Worm (Caenorhabditis elegans) whole organism, L1 larva: ENCODE measurements around the gene lgc-44.

Source experiments
- C04F5.9 ChIP-seq: sonication (generic microtip); optimal IDR thresholded peaks from 2 replicates; lab custom pipeline; 2016; ENCODE audit warnings: missing genetic modification characterization, missing compliant biosample characterization
- C16A3.4 ChIP-seq: fragments of 150-350 bp; optimal IDR thresholded peaks from 2 replicates; lab custom pipeline; 2014; ENCODE audit warnings: missing biosample characterization, missing genetic modification characterization
- C34B4.2 ChIP-seq: sonication (generic microtip); optimal IDR thresholded peaks from 2 replicates; lab custom pipeline; 2017; ENCODE audit warnings: mild to moderate bottlenecking, missing genetic modification characterization, missing compliant biosample characterization
- F16B12.6 ChIP-seq: fragments of 150-350 bp; optimal IDR thresholded peaks from 2 replicates; lab custom pipeline; 2014; ENCODE audit warnings: missing biosample characterization, missing genetic modification characterization
- aha-1 ChIP-seq: fragments of 150-350 bp; optimal IDR thresholded peaks from 2 replicates; lab custom pipeline; 2014; ENCODE audit warnings: missing biosample characterization, missing genetic modification characterization
- ama-1 ChIP-seq: fragments of 150-350 bp; optimal IDR thresholded peaks from 2 replicates; lab custom pipeline; 2014
- ceh-63 ChIP-seq: fragments of 200-800 bp; sonication (Bioruptor generic); optimal IDR thresholded peaks from 2 replicates; lab custom pipeline; 2018; ENCODE audit warnings: mild to moderate bottlenecking, missing genetic modification characterization, missing compliant biosample characterization
- ceh-8 ChIP-seq: fragments of 200-800 bp; sonication (Bioruptor generic); optimal IDR thresholded peaks from 2 replicates; lab custom pipeline; 2018; ENCODE audit warnings: mild to moderate bottlenecking, missing genetic modification characterization, moderate library complexity, missing compliant biosample characterization
- ceh-82 ChIP-seq, 3 experiments: fragments of 150-350 bp in 1 of 3; sonication (generic microtip) in 2 of 3; optimal IDR thresholded peaks; 2 replicates each; lab custom pipeline; 2014 to 2017; ENCODE audit warnings: missing biosample characterization in 3 of 3, missing genetic modification characterization in 3 of 3
- ceh-88 ChIP-seq: fragments of 200-800 bp; sonication (Bioruptor generic); IDR thresholded peaks from 2 replicates; pipeline ENCODE4 v1.3.6; 2022; ENCODE audit warnings: missing genetic modification characterization, missing compliant biosample characterization
- ces-1 ChIP-seq: fragments of 150-350 bp; optimal IDR thresholded peaks from 2 replicates; lab custom pipeline; 2014; ENCODE audit warnings: missing biosample characterization, missing genetic modification reagents, missing genetic modification characterization
- dpl-1 ChIP-seq, 3 experiments: fragments of 150-350 bp in 2 of 3; sonication (generic microtip) in 1 of 3; optimal IDR thresholded peaks; 2 replicates each; lab custom pipeline; 2014 to 2017; ENCODE audit warnings: missing biosample characterization in 3 of 3, missing genetic modification characterization in 3 of 3, missing genetic modification reagents in 3 of 3
- dsc-1 ChIP-seq: sonication (generic microtip); optimal IDR thresholded peaks from 2 replicates; lab custom pipeline; 2016; ENCODE audit warnings: mild to moderate bottlenecking, missing genetic modification characterization, missing compliant biosample characterization
- egl-13 ChIP-seq: sonication (generic microtip); optimal IDR thresholded peaks from 2 replicates; lab custom pipeline; 2016; ENCODE audit warnings: missing genotype, missing genetic modification reagents, missing genetic modification characterization, missing compliant biosample characterization
- elt-2 ChIP-seq: sonication (generic microtip); optimal IDR thresholded peaks from 2 replicates; lab custom pipeline; 2016; ENCODE audit warnings: missing genetic modification characterization, mild to moderate bottlenecking, inconsistent platforms, missing compliant biosample characterization, missing genetic modification reagents
- fkh-10 ChIP-seq: sonication (generic microtip); optimal IDR thresholded peaks from 2 replicates; lab custom pipeline; 2017; ENCODE audit warnings: missing biosample characterization, missing genetic modification reagents, missing genetic modification characterization
- fkh-4 ChIP-seq: sonication (generic microtip); optimal IDR thresholded peaks from 2 replicates; lab custom pipeline; 2016; ENCODE audit warnings: missing compliant biosample characterization, missing genetic modification characterization, borderline replicate concordance
- fkh-8 ChIP-seq: sonication (generic microtip); optimal IDR thresholded peaks from 2 replicates; lab custom pipeline; 2016; ENCODE audit warnings: mild to moderate bottlenecking, missing genetic modification characterization, missing compliant biosample characterization
- fos-1 ChIP-seq: fragments of 150-350 bp; optimal IDR thresholded peaks from 2 replicates; lab custom pipeline; 2014; ENCODE audit warnings: missing biosample characterization, missing genetic modification characterization
- grh-1 ChIP-seq: fragments of 200-800 bp; sonication (Bioruptor generic); IDR thresholded peaks from 2 replicates; pipeline ENCODE4 v1.3.6; 2022; ENCODE audit warnings: missing genetic modification reagents, missing genetic modification characterization, missing compliant biosample characterization
- hlh-17 ChIP-seq: fragments of 200-800 bp; sonication (Bioruptor generic); optimal IDR thresholded peaks from 2 replicates; lab custom pipeline; 2018; ENCODE audit warnings: missing genetic modification characterization, mild to moderate bottlenecking, missing compliant biosample characterization, moderate library complexity, borderline replicate concordance
- hlh-4 ChIP-seq: sonication (generic microtip); optimal IDR thresholded peaks from 2 replicates; lab custom pipeline; 2016; ENCODE audit warnings: mild to moderate bottlenecking, missing genetic modification characterization, missing compliant biosample characterization
- irx-1 ChIP-seq: sonication (generic microtip); optimal IDR thresholded peaks from 2 replicates; lab custom pipeline; 2016; ENCODE audit warnings: missing genetic modification characterization, missing compliant biosample characterization
- lin-14 ChIP-seq: fragments of 200-800 bp; sonication (Bioruptor generic); optimal IDR thresholded peaks from 2 replicates; lab custom pipeline; 2018; ENCODE audit warnings: mild to moderate bottlenecking, missing genetic modification characterization, moderate library complexity, missing compliant biosample characterization
- lin-35 ChIP-seq, 2 experiments: fragments of 150-350 bp; optimal IDR thresholded peaks; 2 replicates each; lab custom pipeline; 2014; ENCODE audit warnings: missing biosample characterization in 2 of 2, missing genetic modification characterization in 2 of 2, missing genetic modification reagents in 2 of 2
- lin-39 ChIP-seq: fragments of 150-350 bp; optimal IDR thresholded peaks from 2 replicates; lab custom pipeline; 2014; ENCODE audit warnings: missing biosample characterization, missing genetic modification reagents, missing genetic modification characterization
- lir-3 ChIP-seq: sonication (generic microtip); optimal IDR thresholded peaks from 2 replicates; lab custom pipeline; 2016; ENCODE audit warnings: mild to moderate bottlenecking, missing genetic modification characterization, moderate library complexity, missing compliant biosample characterization; ENCODE audit not compliant: poor library complexity
- lsy-2 ChIP-seq, 2 experiments: fragments of 150-350 bp; optimal IDR thresholded peaks; 2 replicates each; lab custom pipeline; 2014; ENCODE audit warnings: missing biosample characterization in 2 of 2, missing genetic modification characterization in 2 of 2
- mdl-1 ChIP-seq, 2 experiments: fragments of 150-350 bp; optimal IDR thresholded peaks; 2 replicates each; lab custom pipeline; 2014 to 2017; ENCODE audit warnings: missing biosample characterization in 2 of 2, missing genetic modification characterization in 2 of 2, inconsistent platforms in 1 of 2
- mef-2 ChIP-seq: fragments of 150-350 bp; optimal IDR thresholded peaks from 2 replicates; lab custom pipeline; 2014; ENCODE audit warnings: missing biosample characterization, missing genetic modification characterization
- nhr-11 ChIP-seq: fragments of 150-350 bp; optimal IDR thresholded peaks from 2 replicates; lab custom pipeline; 2014; ENCODE audit warnings: missing biosample characterization, missing genetic modification characterization
- nhr-12 ChIP-seq: sonication (generic microtip); optimal IDR thresholded peaks from 2 replicates; lab custom pipeline; 2017; ENCODE audit warnings: missing biosample characterization, missing genetic modification characterization
- nhr-19 ChIP-seq: fragments of 200-800 bp; sonication (Bioruptor generic); conservative IDR thresholded peaks from 2 replicates; pipeline ENCODE4 v1.3.6; 2022; ENCODE audit warnings: missing genetic modification characterization, missing compliant biosample characterization
- nhr-20 ChIP-seq: sonication (generic microtip); optimal IDR thresholded peaks from 2 replicates; lab custom pipeline; 2016; ENCODE audit warnings: mild to moderate bottlenecking, missing genetic modification characterization, missing compliant biosample characterization
- nhr-237 ChIP-seq: fragments of 150-350 bp; optimal IDR thresholded peaks from 2 replicates; lab custom pipeline; 2014; ENCODE audit warnings: missing biosample characterization, missing genetic modification characterization
- nhr-47 ChIP-seq: sonication (generic microtip); optimal IDR thresholded peaks from 2 replicates; lab custom pipeline; 2016; ENCODE audit warnings: mild to moderate bottlenecking, missing genetic modification characterization, moderate library complexity, missing compliant biosample characterization
- nhr-71 ChIP-seq: sonication (generic microtip); optimal IDR thresholded peaks from 2 replicates; lab custom pipeline; 2016; ENCODE audit warnings: mild to moderate bottlenecking, missing genetic modification characterization, moderate library complexity, missing compliant biosample characterization
- pag-3 ChIP-seq: sonication (generic microtip); optimal IDR thresholded peaks from 2 replicates; lab custom pipeline; 2017; ENCODE audit warnings: missing genetic modification characterization, mild to moderate bottlenecking, missing compliant biosample characterization, antibody characterized with exemption, borderline replicate concordance; ENCODE audit not compliant: insufficient read depth
- pax-3 ChIP-seq: fragments of 200-800 bp; sonication (Bioruptor generic); optimal IDR thresholded peaks from 2 replicates; lab custom pipeline; 2018; ENCODE audit warnings: mild to moderate bottlenecking, missing genetic modification characterization, moderate library complexity, missing compliant biosample characterization
- snu-23 ChIP-seq: sonication (generic microtip); optimal IDR thresholded peaks from 2 replicates; lab custom pipeline; 2016; ENCODE audit warnings: missing genetic modification characterization, missing compliant biosample characterization
- sup-37 ChIP-seq: fragments of 200-800 bp; sonication (Bioruptor generic); optimal IDR thresholded peaks from 2 replicates; lab custom pipeline; 2018; ENCODE audit warnings: mild to moderate bottlenecking, missing genetic modification characterization, missing compliant biosample characterization
- swsn-7 ChIP-seq: sonication (generic microtip); optimal IDR thresholded peaks from 2 replicates; lab custom pipeline; 2016; ENCODE audit warnings: missing genetic modification characterization, missing compliant biosample characterization
- tbx-2 ChIP-seq: sonication (generic microtip); optimal IDR thresholded peaks from 2 replicates; lab custom pipeline; 2016; ENCODE audit warnings: missing genetic modification characterization, missing compliant biosample characterization
- tlp-1 ChIP-seq: fragments of 150-350 bp; optimal IDR thresholded peaks from 2 replicates; lab custom pipeline; 2014; ENCODE audit warnings: missing biosample characterization, missing genetic modification characterization
- unc-30 ChIP-seq: sonication (generic microtip); optimal IDR thresholded peaks from 2 replicates; lab custom pipeline; 2017; ENCODE audit warnings: missing biosample characterization, missing genetic modification characterization
- unc-62 ChIP-seq: fragments of 150-350 bp; optimal IDR thresholded peaks from 2 replicates; lab custom pipeline; 2014; ENCODE audit warnings: missing biosample characterization, missing genetic modification reagents, missing genetic modification characterization
- unc-86 ChIP-seq: sonication (generic microtip); optimal IDR thresholded peaks from 2 replicates; lab custom pipeline; 2016; ENCODE audit warnings: missing genetic modification characterization, missing compliant biosample characterization
- xbp-1 ChIP-seq: sonication (generic microtip); optimal IDR thresholded peaks from 2 replicates; lab custom pipeline; 2016; ENCODE audit warnings: missing genetic modification characterization, missing compliant biosample characterization
- zag-1 ChIP-seq: fragments of 150-350 bp; optimal IDR thresholded peaks from 2 replicates; lab custom pipeline; 2014; ENCODE audit warnings: missing biosample characterization, missing genetic modification characterization
- ztf-4 ChIP-seq: fragments of 150-350 bp; optimal IDR thresholded peaks from 2 replicates; lab custom pipeline; 2014; ENCODE audit warnings: missing biosample characterization, missing genetic modification characterization

Gene lgc-44

DNA sequence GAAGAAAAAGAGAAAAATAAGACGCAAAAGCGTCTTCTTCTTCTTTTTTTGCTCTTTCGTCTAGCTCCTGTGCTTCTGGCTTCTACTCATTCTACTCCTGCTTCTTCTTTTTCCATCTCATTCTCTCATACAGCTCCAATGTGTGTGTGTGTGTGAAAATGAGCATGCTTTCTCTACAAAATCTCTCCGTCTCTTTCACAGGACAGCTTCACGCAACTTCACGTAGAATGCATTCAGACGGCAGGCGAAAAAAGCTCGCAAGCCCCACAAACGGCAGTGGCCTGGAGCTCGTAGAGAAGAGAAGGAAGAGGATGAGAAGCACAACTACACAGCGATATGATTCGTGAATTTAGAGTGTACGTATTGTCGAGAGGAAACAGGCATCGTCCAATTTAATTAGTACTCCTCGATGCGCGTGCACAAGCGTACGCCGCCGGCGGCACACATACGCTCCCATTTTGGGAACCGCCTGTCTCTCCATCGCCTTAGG is 31.1 kb downstream of the lgc-44 start (continued):
- TF ChIP-seq fos-1 (tag; lab: Kevin White, UChicago) (no peak), ceh-82 (tag; optimal IDR thresholded peaks at IDR 0.05; lab: Kevin White, UChicago) (peak in 2 of 3 experiments; percentile 28 to 49), ceh-63 (GFP tag; lab: Kevin White, UChicago) (peak; percentile 58), hlh-17 (no peak), lin-14 (peak; percentile 93), fkh-10 (peak; percentile 94), irx-1 (tag; lab: Kevin White, UChicago) (peak; percentile 33), egl-13 (tag; lab: Kevin White, UChicago) (peak; percentile 42), unc-30 (tag; lab: Kevin White, UChicago) (no peak), fkh-8 (tag; lab: Kevin White, UChicago) (peak; percentile 83), nhr-237 (no peak), F16B12.6 (no peak), lsy-2 (tag; optimal IDR thresholded peaks at IDR 0.05; lab: Kevin White, UChicago) (peak; percentile 57 to 74), mdl-1 (tag; optimal IDR thresholded peaks at IDR 0.05; lab: Kevin White, UChicago) (no peak), nhr-19 (GFP tag; lab: Robert Waterston, UW) (0 out of 2 replicates have a peak, but pooled peaks have one; percentile 2), ztf-4 (tag; lab: Kevin White, UChicago) (peak; percentile 12), hlh-4 (no peak), swsn-7 (tag; lab: Kevin White, UChicago) (peak; percentile 58), nhr-71 (tag; lab: Kevin White, UChicago) (peak; percentile 72)
- TF ChIP-seq, all 84 proteins: peak for 30

DNA sequence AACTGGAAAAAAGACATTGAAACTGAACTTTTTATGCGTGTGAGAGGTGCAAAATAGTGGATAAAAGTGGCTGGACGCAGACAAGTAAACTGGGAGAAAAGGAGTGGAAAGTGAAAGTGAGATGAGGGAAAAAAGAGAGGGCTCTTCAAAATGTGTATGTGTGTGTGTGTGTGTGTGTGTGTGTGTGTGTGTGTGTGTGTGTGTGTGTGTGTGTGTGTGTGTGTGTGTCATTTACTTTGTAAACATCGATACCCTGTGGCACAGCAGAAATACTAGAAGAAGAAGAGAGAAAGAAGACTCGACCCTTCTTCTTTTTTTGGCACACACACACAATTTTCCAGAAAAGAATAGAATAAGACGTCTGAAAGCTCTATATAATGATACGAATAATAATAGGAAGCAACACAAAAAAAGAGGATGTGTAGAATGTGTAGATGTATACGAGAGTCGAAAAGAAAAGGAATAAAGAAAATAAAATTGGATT is 33.7 kb downstream of the lgc-44 start:
- TF ChIP-seq nhr-20, result peak; percentile 45
- peak; percentile 74 for TF ChIP-seq pax-3
- TF ChIP-seq C16A3.4 (tag; lab: Kevin White, UChicago), result peak; percentile 27
- no peak for TF ChIP-seq mef-2
- no peak for TF ChIP-seq C04F5.9
- no peak for TF ChIP-seq nhr-237
- TF ChIP-seq lir-3 (tag; lab: Kevin White, UChicago), result no peak
- peak; percentile 61 for TF ChIP-seq fkh-10
- TF ChIP-seq C34B4.2, result no peak
- peak; percentile 33 for TF ChIP-seq ceh-8 (GFP tag; lab: Kevin White, UChicago)
- TF ChIP-seq lin-39 (tag; lab: Kevin White, UChicago), result no peak
- peak in 1 of 3 experiments; percentile 21 for TF ChIP-seq dpl-1 (GFP tag; optimal IDR thresholded peaks at IDR 0.05; lab: Kevin White, UChicago)
- no peak for TF ChIP-seq fkh-4 (tag; lab: Kevin White, UChicago)
- TF ChIP-seq zag-1 (tag; lab: Kevin White, UChicago), result no peak
- no peak for TF ChIP-seq ama-1 (lab: Kevin White, UChicago)
- no peak for TF ChIP-seq unc-30 (tag; lab: Kevin White, UChicago)
- peak; percentile 28 for TF ChIP-seq unc-86 (tag; lab: Kevin White, UChicago)
- TF ChIP-seq snu-23 (GFP tag; lab: Kevin White, UChicago), result peak; percentile 28
- TF ChIP-seq nhr-47 (tag; lab: Kevin White, UChicago), result peak; percentile 42
- TF ChIP-seq nhr-12 (tag; lab: Kevin White, UChicago), result no peak
- TF ChIP-seq aha-1, result no peak
- TF ChIP-seq fos-1 (tag; lab: Kevin White, UChicago), result no peak
- no peak for TF ChIP-seq elt-2 (tag; lab: Kevin White, UChicago)
- no peak for TF ChIP-seq tlp-1
- peak; percentile 10 for TF ChIP-seq sup-37 (GFP tag; lab: Kevin White, UChicago)
- no peak for TF ChIP-seq F16B12.6
- TF ChIP-seq grh-1, result no peak
- peak; percentile 36 for TF ChIP-seq tbx-2 (tag; lab: Kevin White, UChicago)
- TF ChIP-seq xbp-1 (tag; lab: Kevin White, UChicago), result no peak
- peak; percentile 70 for TF ChIP-seq fkh-8 (tag; lab: Kevin White, UChicago)
- TF ChIP-seq nhr-11 (tag; lab: Kevin White, UChicago), result no peak
- no peak for TF ChIP-seq unc-62 (GFP tag; lab: Kevin White, UChicago)
- TF ChIP-seq lin-35 (GFP tag; optimal IDR thresholded peaks at IDR 0.05; lab: Kevin White, UChicago), result peak in 1 of 2 experiments; percentile 51
- peak; percentile 57; the same call in 1 of the 2 replicates for TF ChIP-seq ceh-88 (GFP tag; lab: Robert Waterston, UW)
- TF ChIP-seq pag-3 (tag; lab: Kevin White, UChicago), result no peak
- peak; percentile 51 for TF ChIP-seq dsc-1 (tag; lab: Kevin White, UChicago)
- peak; percentile 44 for TF ChIP-seq swsn-7 (tag; lab: Kevin White, UChicago)
- no peak for TF ChIP-seq ces-1 (GFP tag; lab: Kevin White, UChicago)
- peak in 2 of 3 experiments; percentile 32 to 39 for TF ChIP-seq ceh-82 (tag; optimal IDR thresholded peaks at IDR 0.05; lab: Kevin White, UChicago)
